Worm (Caenorhabditis elegans): ENCODE results near the gene Y97E10AL.1.

Gene Y97E10AL.1

DNA sequence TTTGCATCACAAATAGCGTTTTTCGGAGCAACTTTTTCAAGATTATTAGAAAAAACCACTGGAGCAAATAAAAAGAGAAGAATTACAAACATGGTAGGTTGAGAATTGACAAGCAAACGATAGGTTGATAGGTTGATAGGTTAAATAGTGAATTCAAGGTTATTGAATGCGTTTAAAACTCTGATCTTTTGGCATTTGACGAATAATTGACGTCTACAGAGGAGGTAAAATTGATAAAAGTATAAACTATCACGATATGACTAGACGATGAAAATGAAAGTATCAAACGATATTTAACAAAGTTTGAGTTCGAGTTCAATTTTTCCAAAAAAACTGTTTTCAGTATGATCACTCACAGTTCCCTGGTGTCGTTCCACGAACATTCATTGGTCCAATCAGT is 50.0 kb downstream of the Y97E10AL.1 start, which contains the start of gene ZC513.14:
Gene ZC513.14, minus strand, starts transcription at position 101 of the 400 bp plus-strand sequence.
- TF ChIP-seq nhr-28 (tag; optimal IDR thresholded peaks at IDR 0.05) (no peak), ztf-11 (tag; optimal IDR thresholded peaks at IDR 0.05) (no peak), elt-3 (tag; optimal IDR thresholded peaks at IDR 0.05) (no peak), mdl-1 (tag; optimal IDR thresholded peaks at IDR 0.05) (no peak), pag-3 (tag; optimal IDR thresholded peaks at IDR 0.05; ENCODE audit: borderline replicate concordance, insufficient read depth) (no peak), snpc-4 (tag; optimal IDR thresholded peaks at IDR 0.05) (no peak), swsn-7 (tag; optimal IDR thresholded peaks at IDR 0.05) (no peak), aly-2 (tag; optimal IDR thresholded peaks at IDR 0.05) (no peak), ceh-82 (tag; optimal IDR thresholded peaks at IDR 0.05) (no peak), hpl-2 (GFP tag; optimal IDR thresholded peaks at IDR 0.05) (no peak), lin-15B (tag; optimal IDR thresholded peaks at IDR 0.05) (no peak), fos-1 (tag; optimal IDR thresholded peaks at IDR 0.05) (no peak), lin-35 (GFP tag; optimal IDR thresholded peaks at IDR 0.05) (no peak)
